Fruit fly (Drosophila melanogaster) whole organism, embryonic: ENCODE data around the gene CG17801.
A peak's percentile ranks its signal among the peaks of the same experiment; 100 is the strongest.

ENCODE experiments used
- Aef1 ChIP-seq: fragments of 200-800 bp; sonication (Bioruptor generic); IDR thresholded peaks from 3 replicates; pipeline ENCODE4 v1.3.6; 2022; ENCODE audit warnings: missing biosample characterization, missing genetic modification characterization
- B-H1 ChIP-seq: fragments of 200-800 bp; sonication (Bioruptor generic); IDR thresholded peaks from 3 replicates; pipeline ENCODE4 v1.3.6; 2022; ENCODE audit warnings: missing biosample characterization, missing genetic modification characterization
- B-H2 ChIP-seq: fragments of 200-800 bp; sonication (Bioruptor generic); optimal IDR thresholded peaks from 2 replicates; lab custom pipeline; 2018; ENCODE audit warnings: missing biosample characterization, mild to moderate bottlenecking, missing genetic modification characterization
- BEAF-32 ChIP-seq: fragments of 200-800 bp; sonication (Bioruptor generic); optimal IDR thresholded peaks from 3 replicates; lab custom pipeline; 2017; ENCODE audit warnings: missing biosample characterization, missing genetic modification characterization, mild to moderate bottlenecking, moderate library complexity, missing genetic modification reagents
- CG10366 ChIP-seq: fragments of 200-800 bp; sonication (Bioruptor generic); IDR thresholded peaks from 2 replicates; pipeline ENCODE4 v1.3.6; 2022; ENCODE audit warnings: missing biosample characterization, missing genetic modification characterization
- CG11247 ChIP-seq: fragments of 200-800 bp; sonication (Bioruptor generic); IDR thresholded peaks from 2 replicates; pipeline ENCODE4 v1.3.6; 2022; ENCODE audit warnings: missing biosample characterization, missing genetic modification characterization
- CG11398 ChIP-seq: fragments of 200-800 bp; sonication (Bioruptor generic); optimal IDR thresholded peaks from 2 replicates; lab custom pipeline; 2016; ENCODE audit warnings: missing biosample characterization, missing genetic modification characterization
- CG11504 ChIP-seq: fragments of 200-800 bp; sonication (Bioruptor generic); optimal IDR thresholded peaks from 3 replicates; lab custom pipeline; 2019; ENCODE audit warnings: missing biosample characterization, mild to moderate bottlenecking, missing genetic modification characterization, moderate library complexity
- CG11695 ChIP-seq: fragments of 200-800 bp; sonication (Bioruptor generic); IDR thresholded peaks from 3 replicates; pipeline ENCODE4 v1.3.6; 2022; ENCODE audit warnings: missing biosample characterization, missing genetic modification characterization
- CG15269 ChIP-seq: fragments of 200-800 bp; sonication (Bioruptor generic); optimal IDR thresholded peaks from 2 replicates; lab custom pipeline; 2018; ENCODE audit warnings: missing biosample characterization, mild to moderate bottlenecking, missing genetic modification characterization, moderate library complexity
- CG16779 ChIP-seq: fragments of 200-800 bp; sonication (Bioruptor generic); IDR thresholded peaks from 2 replicates; pipeline ENCODE4 v1.3.6; 2022; ENCODE audit warnings: missing biosample characterization, missing genetic modification characterization
- CG17802 ChIP-seq: fragments of 200-800 bp; sonication (Bioruptor generic); optimal IDR thresholded peaks from 2 replicates; lab custom pipeline; 2018; ENCODE audit warnings: missing biosample characterization, mild to moderate bottlenecking, missing genetic modification characterization, moderate library complexity
- CG18599 ChIP-seq: fragments of 200-800 bp; sonication (Bioruptor generic); optimal IDR thresholded peaks from 3 replicates; lab custom pipeline; 2017; ENCODE audit warnings: missing biosample characterization, missing genetic modification characterization, mild to moderate bottlenecking, moderate library complexity, missing genetic modification reagents
- CG18619 ChIP-seq: fragments of 200-800 bp; sonication (Bioruptor generic); optimal IDR thresholded peaks from 3 replicates; lab custom pipeline; 2017; ENCODE audit warnings: missing biosample characterization, mild to moderate bottlenecking, missing genetic modification characterization
- CG2712 ChIP-seq: fragments of 200-800 bp; optimal IDR thresholded peaks from 3 replicates; lab custom pipeline; 2019; ENCODE audit warnings: missing biosample characterization, mild to moderate bottlenecking, missing genetic modification characterization, moderate library complexity
- CG4282 ChIP-seq: fragments of 200-800 bp; sonication (Bioruptor generic); optimal IDR thresholded peaks from 2 replicates; lab custom pipeline; 2016; ENCODE audit warnings: missing biosample characterization, missing genetic modification characterization
- CG4328 ChIP-seq: fragments of 200-800 bp; sonication (Bioruptor generic); optimal IDR thresholded peaks from 3 replicates; lab custom pipeline; 2017; ENCODE audit warnings: missing biosample characterization, missing genetic modification reagents, missing genetic modification characterization
- CG7357 ChIP-seq: fragments of 200-800 bp; sonication (Bioruptor generic); IDR thresholded peaks from 3 replicates; pipeline ENCODE4 v1.3.6; 2022; ENCODE audit warnings: missing biosample characterization, missing genetic modification characterization
- CG7987 ChIP-seq: fragments of 200-800 bp; sonication (Bioruptor generic); optimal IDR thresholded peaks from 2 replicates; lab custom pipeline; 2018; ENCODE audit warnings: missing biosample characterization, mild to moderate bottlenecking, missing genetic modification characterization, moderate library complexity
- CG8281 ChIP-seq: fragments of 200-800 bp; sonication (Bioruptor generic); optimal IDR thresholded peaks from 2 replicates; lab custom pipeline; 2018; ENCODE audit warnings: missing biosample characterization, mild to moderate bottlenecking, missing genetic modification characterization, moderate library complexity
- CG9437 ChIP-seq: fragments of 200-800 bp; sonication (Bioruptor generic); optimal IDR thresholded peaks from 2 replicates; lab custom pipeline; 2018; ENCODE audit warnings: missing biosample characterization, mild to moderate bottlenecking, missing genetic modification characterization
- CG9727 ChIP-seq: fragments of 200-800 bp; sonication (Bioruptor generic); optimal IDR thresholded peaks from 3 replicates; lab custom pipeline; 2017; ENCODE audit warnings: missing biosample characterization, mild to moderate bottlenecking, missing genetic modification characterization
- CG9797 ChIP-seq: fragments of 200-800 bp; sonication (Bioruptor generic); optimal IDR thresholded peaks from 3 replicates; lab custom pipeline; 2018; ENCODE audit warnings: missing biosample characterization, mild to moderate bottlenecking, missing genetic modification characterization
- Chrac-16 ChIP-seq: fragments of 200-800 bp; sonication (Bioruptor generic); optimal IDR thresholded peaks from 3 replicates; lab custom pipeline; 2016; ENCODE audit warnings: missing biosample characterization, missing genetic modification characterization
- HLH54F ChIP-seq: fragments of 200-800 bp; sonication (Bioruptor generic); optimal IDR thresholded peaks from 3 replicates; lab custom pipeline; 2016; ENCODE audit warnings: missing biosample characterization, missing genetic modification characterization
- HmgZ ChIP-seq: fragments of 200-800 bp; sonication (Bioruptor generic); optimal IDR thresholded peaks from 2 replicates; lab custom pipeline; 2018; ENCODE audit warnings: missing biosample characterization, mild to moderate bottlenecking, missing genetic modification characterization
- Jarid2 ChIP-seq: fragments of 200-800 bp; sonication (Bioruptor generic); optimal IDR thresholded peaks from 3 replicates; lab custom pipeline; 2017; ENCODE audit warnings: mild to moderate bottlenecking, missing biosample characterization, missing genetic modification reagents, missing genetic modification characterization
- MTF-1 ChIP-seq: fragments of 200-800 bp; sonication (Bioruptor generic); optimal IDR thresholded peaks from 2 replicates; lab custom pipeline; 2018; ENCODE audit warnings: missing biosample characterization, mild to moderate bottlenecking, missing genetic modification characterization, borderline replicate concordance
- Nf-YB ChIP-seq: fragments of 200-800 bp; sonication (Bioruptor generic); optimal IDR thresholded peaks from 3 replicates; lab custom pipeline; 2019; ENCODE audit warnings: missing biosample characterization, mild to moderate bottlenecking, missing genetic modification characterization, moderate library complexity
- Poxn ChIP-seq: fragments of 200-800 bp; sonication (Bioruptor generic); IDR thresholded peaks from 2 replicates; pipeline ENCODE4 v1.3.6; 2022; ENCODE audit warnings: missing biosample characterization, missing genetic modification characterization
- Ravus ChIP-seq: fragments of 200-800 bp; sonication (Bioruptor generic); IDR thresholded peaks from 2 replicates; pipeline ENCODE4 v1.3.6; 2022; ENCODE audit warnings: missing biosample characterization, missing genetic modification characterization
- Ssrp ChIP-seq: fragments of 200-800 bp; sonication (Bioruptor generic); optimal IDR thresholded peaks from 2 replicates; lab custom pipeline; 2018; ENCODE audit warnings: missing biosample characterization, mild to moderate bottlenecking, missing genetic modification characterization, moderate library complexity
- Taf1 ChIP-seq: fragments of 200-800 bp; sonication (Bioruptor generic); IDR thresholded peaks from 2 replicates; pipeline ENCODE4 v1.3.6; 2022; ENCODE audit warnings: missing biosample characterization, missing genetic modification characterization
- Trl ChIP-seq, 3 experiments: fragments of >200 bp in 2 of 3; fragments of 200-800 bp in 1 of 3; sonication (Bioruptor generic) in 1 of 3; optimal IDR thresholded peaks; 2 replicates in 1 of 3; 3 replicates in 2 of 3; lab custom pipeline; 2016 to 2017; ENCODE audit warnings: missing biosample characterization in 1 of 3, missing genetic modification characterization in 1 of 3
- Xbp1 ChIP-seq: fragments of 200-800 bp; sonication (Bioruptor generic); optimal IDR thresholded peaks from 3 replicates; lab custom pipeline; 2016; ENCODE audit warnings: missing biosample characterization, mild to moderate bottlenecking, missing genetic modification characterization
- amos ChIP-seq: fragments of 200-800 bp; sonication (Bioruptor generic); IDR thresholded peaks from 2 replicates; pipeline ENCODE4 v1.3.6; 2022; ENCODE audit warnings: missing biosample characterization, missing genetic modification characterization; ENCODE audit not compliant: partially characterized antibody
- cg ChIP-seq: fragments of 200-800 bp; sonication (Bioruptor generic); optimal IDR thresholded peaks from 3 replicates; lab custom pipeline; 2019; ENCODE audit warnings: missing biosample characterization, mild to moderate bottlenecking, missing genetic modification characterization, moderate library complexity
- crol ChIP-seq: fragments of 200-800 bp; sonication (Bioruptor generic); IDR thresholded peaks from 2 replicates; pipeline ENCODE4 v1.3.6; 2022; ENCODE audit warnings: missing biosample characterization, missing genetic modification characterization
- en ChIP-seq: fragments of 200-800 bp; sonication (Bioruptor generic); optimal IDR thresholded peaks from 2 replicates; lab custom pipeline; 2016; ENCODE audit warnings: missing biosample characterization, missing genetic modification characterization
- eyg ChIP-seq: fragments of 200-800 bp; sonication (Bioruptor generic); optimal IDR thresholded peaks from 3 replicates; lab custom pipeline; 2016; ENCODE audit warnings: missing biosample characterization, missing genetic modification characterization
- inv ChIP-seq: fragments of 200-800 bp; sonication (Bioruptor generic); IDR thresholded peaks from 2 replicates; pipeline ENCODE4 v1.3.6; 2022; ENCODE audit warnings: missing biosample characterization, missing genetic modification characterization; ENCODE audit not compliant: partially characterized antibody
- klu ChIP-seq: fragments of 200-800 bp; sonication (Bioruptor generic); IDR thresholded peaks from 2 replicates; pipeline ENCODE4 v1.3.6; 2022; ENCODE audit warnings: missing biosample characterization, missing genetic modification characterization
- lov ChIP-seq, 2 experiments: fragments of 200-800 bp in 1 of 2; fragments of >200 bp in 1 of 2; sonication (Bioruptor generic) in 1 of 2; IDR thresholded peaks in 1 of 2; optimal IDR thresholded peaks in 1 of 2; 2 replicates in 1 of 2; 3 replicates in 1 of 2; pipeline versions ENCODE4 v1.3.6 to Lab custom; 2017 to 2022; ENCODE audit warnings: missing biosample characterization in 1 of 2, missing genetic modification characterization in 1 of 2
- run ChIP-seq: fragments of 200-800 bp; sonication (Bioruptor generic); optimal IDR thresholded peaks from 3 replicates; lab custom pipeline; 2018; ENCODE audit warnings: missing biosample characterization, mild to moderate bottlenecking, missing genetic modification characterization
- sd ChIP-seq: fragments of 200-800 bp; sonication (Bioruptor generic); optimal IDR thresholded peaks from 3 replicates; lab custom pipeline; 2018; ENCODE audit warnings: missing biosample characterization, mild to moderate bottlenecking, missing genetic modification characterization, moderate library complexity
- sna ChIP-seq: fragments of 200-800 bp; sonication (Bioruptor generic); IDR thresholded peaks from 2 replicates; pipeline ENCODE4 v1.3.6; 2022; ENCODE audit warnings: missing biosample characterization, missing genetic modification characterization; ENCODE audit not compliant: partially characterized antibody
- tll ChIP-seq, 2 experiments: fragments of 200-800 bp in 1 of 2; fragments of >200 bp in 1 of 2; sonication (Bioruptor generic) in 1 of 2; optimal IDR thresholded peaks; 2 replicates each; lab custom pipeline; 2017 to 2019; ENCODE audit warnings: missing biosample characterization in 2 of 2, missing genetic modification characterization in 2 of 2, mild to moderate bottlenecking in 1 of 2, moderate library complexity in 1 of 2
- unpg ChIP-seq: fragments of 200-800 bp; sonication (Bioruptor generic); optimal IDR thresholded peaks from 3 replicates; lab custom pipeline; 2018; ENCODE audit warnings: missing biosample characterization, mild to moderate bottlenecking, missing genetic modification characterization, moderate library complexity
- z ChIP-seq: fragments of 200-800 bp; sonication (Bioruptor generic); IDR thresholded peaks from 3 replicates; pipeline ENCODE4 v1.3.6; 2022; ENCODE audit warnings: missing biosample characterization, missing genetic modification characterization

The CG17801 gene

DNA sequence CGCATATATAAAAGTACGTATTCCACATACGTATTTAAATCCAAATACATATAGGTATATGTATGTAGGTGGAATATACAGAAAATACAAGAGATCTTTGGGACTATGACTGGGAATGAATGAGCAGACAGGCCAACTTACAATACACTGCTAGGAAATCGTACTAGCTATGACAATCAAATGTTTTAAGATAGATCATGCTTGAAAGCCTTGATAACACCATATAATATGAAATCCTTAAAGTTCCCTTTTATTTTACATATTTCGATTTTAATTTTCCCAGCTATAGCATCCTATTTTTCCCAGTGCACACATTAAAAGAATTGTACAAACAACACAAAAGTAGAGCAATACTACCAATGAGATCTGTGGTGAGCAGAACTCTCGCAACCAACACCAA is 25.5 kb downstream of the CG17801 start (continued):
- TF ChIP-seq MTF-1 (GFP tag; lab: Kevin White, UChicago) (no peak), Ravus (GFP tag; lab: Robert Waterston, UW) (peak; percentile 54), CG4282 (GFP tag; lab: Kevin White, UChicago) (no peak), crol (GFP tag; lab: Robert Waterston, UW) (no peak), CG9797 (GFP tag; lab: Kevin White, UChicago) (no peak), amos (GFP tag; lab: Robert Waterston, UW) (no peak), CG11398 (GFP tag; lab: Kevin White, UChicago) (peak; percentile 29), Chrac-16 (GFP tag; lab: Kevin White, UChicago) (peak; percentile 49), lov (optimal IDR thresholded peaks at IDR 0.05; lab: Kevin White, UChicago) (no peak), lov (GFP tag; IDR thresholded peaks at IDR 0.05; lab: Robert Waterston, UW) (peak; percentile 74; the same call in 1 of the 3 replicates), CG17802 (tag; lab: Kevin White, UChicago) (no peak), CG11695 (GFP tag; lab: Robert Waterston, UW) (peak; percentile 80), Jarid2 (GFP tag; lab: Kevin White, UChicago) (peak; percentile 27), CG18619 (GFP tag; lab: Kevin White, UChicago) (peak; percentile 64), Ssrp (tag; lab: Kevin White, UChicago) (peak; percentile 68), run (tag; lab: Kevin White, UChicago) (peak; percentile 75), CG16779 (peak; percentile 76), eyg (peak; percentile 81), B-H2 (GFP tag; lab: Kevin White, UChicago) (peak; percentile 67), CG2712 (tag; lab: Kevin White, UChicago) (peak; percentile 87), CG15269 (tag; lab: Kevin White, UChicago) (peak; percentile 88), HmgZ (tag; lab: Kevin White, UChicago) (peak; percentile 66), Poxn (no peak), CG11504 (peak; percentile 78), CG18599 (GFP tag; lab: Kevin White, UChicago) (peak; percentile 78), CG7987 (GFP tag; lab: Kevin White, UChicago) (peak; percentile 24), B-H1 (GFP tag; lab: Robert Waterston, UW) (peak; percentile 84), Nf-YB (GFP tag; lab: Kevin White, UChicago) (peak; percentile 40), sna (no peak), HLH54F (GFP tag; lab: Kevin White, UChicago) (peak; percentile 66), inv (no peak), CG10366 (GFP tag; lab: Robert Waterston, UW) (peak; percentile 80), CG11247 (peak; percentile 88), CG9727 (peak; percentile 50), en (peak; percentile 64), sd (tag; lab: Kevin White, UChicago) (peak; percentile 52), CG9437 (GFP tag; lab: Kevin White, UChicago) (peak; percentile 23), Aef1 (GFP tag; lab: Robert Waterston, UW) (peak; percentile 85), Xbp1 (GFP tag; lab: Kevin White, UChicago) (peak; percentile 79), z (GFP tag; lab: Robert Waterston, UW) (0 out of 3 replicates have a peak, but pooled peaks have one; percentile 10), CG7357 (GFP tag; lab: Robert Waterston, UW) (peak; percentile 78), Taf1 (GFP tag; lab: Robert Waterston, UW) (peak; percentile 89), tll (GFP tag; optimal IDR thresholded peaks at IDR 0.05; lab: Kevin White, UChicago) (no peak), unpg (peak; percentile 89), CG8281 (peak; percentile 67), BEAF-32 (GFP tag; lab: Kevin White, UChicago) (no peak), CG4328 (peak; percentile 89), Trl (optimal IDR thresholded peaks at IDR 0.05; lab: Kevin White, UChicago) (no peak), Trl (GFP tag; optimal IDR thresholded peaks at IDR 0.05; lab: Kevin White, UChicago) (peak; percentile 84), cg (peak; percentile 40), klu (GFP tag; lab: Robert Waterston, UW) (peak; percentile 76)
